Worm (Caenorhabditis elegans) whole organism, L3 larva: ENCODE results near the gene F15E6.3.

Source experiments
- ZK546.5 ChIP-seq: sonication (generic microtip); optimal IDR thresholded peaks from 2 replicates; lab custom pipeline; 2017; ENCODE audit warnings: missing biosample characterization, missing genetic modification characterization
- aly-2 ChIP-seq: fragments of 150-350 bp; optimal IDR thresholded peaks from 2 replicates; lab custom pipeline; 2014; ENCODE audit warnings: missing biosample characterization, missing genetic modification characterization
- egl-27 ChIP-seq: sonication (generic microtip); optimal IDR thresholded peaks from 4 replicates; lab custom pipeline; 2017; ENCODE audit warnings: missing biosample characterization, missing genetic modification reagents, missing genetic modification characterization
- fos-1 ChIP-seq: fragments of 150-350 bp; optimal IDR thresholded peaks from 2 replicates; lab custom pipeline; 2014; ENCODE audit warnings: missing biosample characterization, missing genetic modification characterization
- nhr-28 ChIP-seq: fragments of 150-350 bp; optimal IDR thresholded peaks from 2 replicates; lab custom pipeline; 2014; ENCODE audit warnings: missing biosample characterization, missing genetic modification characterization
- sea-2 ChIP-seq: fragments of 150-350 bp; sonication (generic microtip); optimal IDR thresholded peaks from 4 replicates; lab custom pipeline; 2014; ENCODE audit warnings: missing biosample characterization, missing genetic modification reagents, missing genetic modification characterization
- snpc-4 ChIP-seq: fragments of 150-350 bp; optimal IDR thresholded peaks from 2 replicates; lab custom pipeline; 2014; ENCODE audit warnings: missing biosample characterization, missing genetic modification characterization
- ztf-11 ChIP-seq: fragments of 150-350 bp; optimal IDR thresholded peaks from 2 replicates; lab custom pipeline; 2014; ENCODE audit warnings: missing biosample characterization, missing genetic modification characterization
- ztf-4 ChIP-seq: fragments of 150-350 bp; optimal IDR thresholded peaks from 2 replicates; lab custom pipeline; 2014; ENCODE audit warnings: missing biosample characterization, missing genetic modification characterization

ce11 chrIV:4338217-4338616 lies 43.5 kb downstream of the F15E6.3 start:
- TF ChIP-seq ZK546.5 (tag; lab: Kevin White, UChicago) (no peak), snpc-4 (tag; lab: Kevin White, UChicago) (no peak), fos-1 (tag; lab: Kevin White, UChicago) (no peak), ztf-4 (tag; lab: Kevin White, UChicago) (no peak), ztf-11 (tag; lab: Kevin White, UChicago) (no peak), egl-27 (no peak), aly-2 (tag; lab: Kevin White, UChicago) (no peak), sea-2 (GFP tag; lab: Kevin White, UChicago) (no peak), nhr-28 (no peak)
